Fruit fly (Drosophila melanogaster) whole organism, embryonic: Measurements from ENCODE around the gene COX6B.

ENCODE experiments used
- Abd-B ChIP-seq: fragments of 200-800 bp; sonication (Bioruptor generic); optimal IDR thresholded peaks from 2 replicates; lab custom pipeline; 2018; ENCODE audit warnings: missing biosample characterization, mild to moderate bottlenecking, missing genetic modification characterization, moderate library complexity
- Bteb2 ChIP-seq: fragments of 200-800 bp; sonication (Bioruptor generic); optimal IDR thresholded peaks from 2 replicates; lab custom pipeline; 2016; ENCODE audit warnings: missing biosample characterization, missing genetic modification characterization
- CG1024 ChIP-seq: fragments of 200-800 bp; sonication (Bioruptor generic); IDR thresholded peaks from 2 replicates; pipeline ENCODE4 v1.3.6; 2022; ENCODE audit warnings: missing biosample characterization, missing genetic modification characterization
- CG10267 ChIP-seq: fragments of 200-800 bp; sonication (Bioruptor generic); optimal IDR thresholded peaks from 2 replicates; lab custom pipeline; 2018; ENCODE audit warnings: missing biosample characterization, mild to moderate bottlenecking, missing genetic modification characterization, moderate library complexity
- CG10979 ChIP-seq: fragments of 200-800 bp; sonication (Bioruptor generic); optimal IDR thresholded peaks from 2 replicates; lab custom pipeline; 2018; ENCODE audit warnings: missing biosample characterization, mild to moderate bottlenecking, missing genetic modification characterization, moderate library complexity
- CG12155 ChIP-seq: fragments of 200-800 bp; sonication (Bioruptor generic); optimal IDR thresholded peaks from 3 replicates; lab custom pipeline; 2016; ENCODE audit warnings: missing biosample characterization, missing genetic modification characterization
- CG12942 ChIP-seq: fragments of 200-800 bp; sonication (Bioruptor generic); optimal IDR thresholded peaks from 3 replicates; lab custom pipeline; 2016; ENCODE audit warnings: missing biosample characterization, missing genetic modification characterization
- CG13287 ChIP-seq: fragments of 200-800 bp; sonication (Bioruptor generic); IDR thresholded peaks from 2 replicates; pipeline ENCODE4 v1.3.6; 2022; ENCODE audit warnings: missing biosample characterization, missing genetic modification characterization; ENCODE audit not compliant: partially characterized antibody
- CG13424 ChIP-seq: fragments of 200-800 bp; sonication (Bioruptor generic); optimal IDR thresholded peaks from 2 replicates; lab custom pipeline; 2019; ENCODE audit warnings: missing biosample characterization, mild to moderate bottlenecking, missing genetic modification characterization, moderate library complexity
- CG13624 ChIP-seq: fragments of 200-800 bp; sonication (Bioruptor generic); optimal IDR thresholded peaks from 2 replicates; lab custom pipeline; 2016; ENCODE audit warnings: missing biosample characterization, missing genetic modification characterization
- CG13775 ChIP-seq: fragments of 200-800 bp; sonication (Bioruptor generic); optimal IDR thresholded peaks from 3 replicates; lab custom pipeline; 2017; ENCODE audit warnings: missing biosample characterization, mild to moderate bottlenecking, missing genetic modification characterization
- CG17359 ChIP-seq: fragments of 200-800 bp; sonication (Bioruptor generic); optimal IDR thresholded peaks from 3 replicates; lab custom pipeline; 2018; ENCODE audit warnings: missing biosample characterization, mild to moderate bottlenecking, missing genetic modification characterization, moderate library complexity
- CG17912 ChIP-seq: fragments of 200-800 bp; sonication (Bioruptor generic); optimal IDR thresholded peaks from 2 replicates; lab custom pipeline; 2018; ENCODE audit warnings: missing biosample characterization, mild to moderate bottlenecking, missing genetic modification characterization
- CG18262 ChIP-seq: fragments of 200-800 bp; optimal IDR thresholded peaks from 3 replicates; lab custom pipeline; 2019; ENCODE audit warnings: missing biosample characterization, mild to moderate bottlenecking, missing genetic modification characterization, moderate library complexity
- CG2120 ChIP-seq: fragments of 200-800 bp; sonication (Bioruptor generic); optimal IDR thresholded peaks from 3 replicates; lab custom pipeline; 2016; ENCODE audit warnings: missing biosample characterization, missing genetic modification characterization
- CG2199 ChIP-seq: fragments of 200-800 bp; sonication (Bioruptor generic); IDR thresholded peaks from 3 replicates; pipeline ENCODE4 v1.3.6; 2022; ENCODE audit warnings: missing biosample characterization, missing genetic modification characterization
- CG2712 ChIP-seq: fragments of 200-800 bp; optimal IDR thresholded peaks from 3 replicates; lab custom pipeline; 2019; ENCODE audit warnings: missing biosample characterization, mild to moderate bottlenecking, missing genetic modification characterization, moderate library complexity
- CG3281 ChIP-seq: fragments of 200-800 bp; sonication (Bioruptor generic); optimal IDR thresholded peaks from 3 replicates; lab custom pipeline; 2017; ENCODE audit warnings: missing biosample characterization, mild to moderate bottlenecking, missing genetic modification characterization
- CG4404 ChIP-seq: fragments of 200-800 bp; sonication (Bioruptor generic); IDR thresholded peaks from 2 replicates; pipeline ENCODE4 v1.3.6; 2022; ENCODE audit warnings: missing biosample characterization, missing genetic modification characterization
- CG4820 ChIP-seq: fragments of 200-800 bp; sonication (Bioruptor generic); optimal IDR thresholded peaks from 3 replicates; lab custom pipeline; 2016; ENCODE audit warnings: missing biosample characterization, missing genetic modification characterization
- CG4854 ChIP-seq: fragments of 200-800 bp; sonication (Bioruptor generic); optimal IDR thresholded peaks from 2 replicates; lab custom pipeline; 2016; ENCODE audit warnings: missing biosample characterization, missing genetic modification characterization, inconsistent platforms
- CG6689 ChIP-seq: fragments of 200-800 bp; sonication (Bioruptor generic); IDR thresholded peaks from 2 replicates; pipeline ENCODE4 v1.3.6; 2022; ENCODE audit warnings: missing biosample characterization, missing genetic modification characterization
- Chrac-16 ChIP-seq: fragments of 200-800 bp; sonication (Bioruptor generic); optimal IDR thresholded peaks from 3 replicates; lab custom pipeline; 2016; ENCODE audit warnings: missing biosample characterization, missing genetic modification characterization
- CkIIα-i1 ChIP-seq: fragments of 200-800 bp; sonication (Bioruptor generic); IDR thresholded peaks from 2 replicates; pipeline ENCODE4 v1.3.6; 2022; ENCODE audit warnings: missing biosample characterization, missing genetic modification characterization
- Eip74EF ChIP-seq, 2 experiments: fragments of 200-800 bp in 1 of 2; fragments of >200 bp in 1 of 2; sonication (Bioruptor generic) in 1 of 2; optimal IDR thresholded peaks; 2 replicates each; lab custom pipeline; 2017 to 2019; ENCODE audit warnings: missing biosample characterization in 2 of 2, missing genetic modification characterization in 2 of 2, mild to moderate bottlenecking in 1 of 2, moderate library complexity in 1 of 2
- Fer2 ChIP-seq: fragments of 200-800 bp; sonication (Bioruptor generic); optimal IDR thresholded peaks from 2 replicates; lab custom pipeline; 2018; ENCODE audit warnings: missing biosample characterization, mild to moderate bottlenecking, missing genetic modification characterization, moderate library complexity
- Gug ChIP-seq: fragments of 200-800 bp; sonication (Bioruptor generic); IDR thresholded peaks from 4 replicates; pipeline ENCODE4 v1.3.6; 2022; ENCODE audit warnings: missing biosample characterization, missing genetic modification characterization
- HLH4C ChIP-seq: fragments of 200-800 bp; sonication (Bioruptor generic); IDR thresholded peaks from 3 replicates; pipeline ENCODE4 v1.3.6; 2022; ENCODE audit warnings: missing biosample characterization, missing genetic modification characterization; ENCODE audit not compliant: partially characterized antibody
- Mes4 ChIP-seq: fragments of 200-800 bp; sonication (Bioruptor generic); optimal IDR thresholded peaks from 2 replicates; lab custom pipeline; 2016; ENCODE audit warnings: missing biosample characterization, missing genetic modification characterization
- Rfx ChIP-seq: fragments of 200-800 bp; sonication (Bioruptor generic); IDR thresholded peaks from 2 replicates; pipeline ENCODE4 v1.3.6; 2022; ENCODE audit warnings: missing biosample characterization, missing genetic modification characterization
- ara ChIP-seq: fragments of 200-800 bp; sonication (Bioruptor generic); IDR thresholded peaks from 2 replicates; pipeline ENCODE4 v1.3.6; 2022; ENCODE audit warnings: missing biosample characterization, missing genetic modification characterization
- cad ChIP-seq: fragments of >200 bp; optimal IDR thresholded peaks from 2 replicates; lab custom pipeline; 2017; ENCODE audit warnings: missing biosample characterization, missing genetic modification characterization
- dati ChIP-seq: fragments of 200-800 bp; sonication (Bioruptor generic); IDR thresholded peaks from 2 replicates; pipeline ENCODE4 v1.3.6; 2022; ENCODE audit warnings: missing biosample characterization, missing genetic modification characterization
- dmrt11E ChIP-seq: fragments of 200-800 bp; sonication (Bioruptor generic); optimal IDR thresholded peaks from 3 replicates; lab custom pipeline; 2018; ENCODE audit warnings: missing biosample characterization, mild to moderate bottlenecking, missing genetic modification characterization, moderate library complexity
- gce ChIP-seq: fragments of 200-800 bp; sonication (Bioruptor generic); IDR thresholded peaks from 3 replicates; pipeline ENCODE4 v1.3.6; 2022; ENCODE audit warnings: missing biosample characterization, missing genetic modification characterization
- gcm2 ChIP-seq: fragments of 200-800 bp; sonication (Bioruptor generic); optimal IDR thresholded peaks from 2 replicates; lab custom pipeline; 2016; ENCODE audit warnings: missing biosample characterization, missing genetic modification characterization
- gem ChIP-seq: fragments of 200-800 bp; sonication (Bioruptor generic); optimal IDR thresholded peaks from 2 replicates; lab custom pipeline; 2019; ENCODE audit warnings: missing biosample characterization, mild to moderate bottlenecking, missing genetic modification characterization, moderate library complexity
- gsb-n ChIP-seq: fragments of 200-800 bp; sonication (Bioruptor generic); optimal IDR thresholded peaks from 3 replicates; lab custom pipeline; 2018; ENCODE audit warnings: missing biosample characterization, mild to moderate bottlenecking, missing genetic modification characterization
- ken ChIP-seq: fragments of 200-800 bp; sonication (Bioruptor generic); IDR thresholded peaks from 3 replicates; pipeline ENCODE4 v1.3.6; 2022; ENCODE audit warnings: missing biosample characterization, missing genetic modification characterization
- lola ChIP-seq, 3 experiments: fragments of >200 bp in 2 of 3; fragments of 200-800 bp in 1 of 3; sonication (Bioruptor generic) in 1 of 3; optimal IDR thresholded peaks; 2 replicates each; lab custom pipeline; 2017 to 2019; ENCODE audit warnings: missing biosample characterization in 3 of 3, missing genetic modification characterization in 3 of 3, mild to moderate bottlenecking in 1 of 3, moderate library complexity in 1 of 3
- nmo ChIP-seq: fragments of 200-800 bp; sonication (Bioruptor generic); optimal IDR thresholded peaks from 2 replicates; lab custom pipeline; 2018; ENCODE audit warnings: missing biosample characterization, mild to moderate bottlenecking, missing genetic modification characterization, moderate library complexity
- oc ChIP-seq: fragments of 200-800 bp; sonication (Bioruptor generic); optimal IDR thresholded peaks from 2 replicates; lab custom pipeline; 2018; ENCODE audit warnings: missing biosample characterization, mild to moderate bottlenecking, missing genetic modification characterization, moderate library complexity
- sna ChIP-seq: fragments of 200-800 bp; sonication (Bioruptor generic); IDR thresholded peaks from 2 replicates; pipeline ENCODE4 v1.3.6; 2022; ENCODE audit warnings: missing biosample characterization, missing genetic modification characterization; ENCODE audit not compliant: partially characterized antibody
- stc ChIP-seq: fragments of 200-800 bp; sonication (Bioruptor generic); IDR thresholded peaks from 2 replicates; pipeline ENCODE4 v1.3.6; 2022; ENCODE audit warnings: missing biosample characterization, missing genetic modification characterization
- toy ChIP-seq: fragments of 200-800 bp; sonication (Bioruptor generic); IDR thresholded peaks from 2 replicates; pipeline ENCODE4 v1.3.6; 2022; ENCODE audit warnings: missing biosample characterization, missing genetic modification characterization
- trem ChIP-seq: fragments of 200-800 bp; optimal IDR thresholded peaks from 3 replicates; lab custom pipeline; 2019; ENCODE audit warnings: missing biosample characterization, mild to moderate bottlenecking, missing genetic modification characterization, moderate library complexity
- zen ChIP-seq: fragments of 200-800 bp; sonication (Bioruptor generic); optimal IDR thresholded peaks from 3 replicates; lab custom pipeline; 2018; ENCODE audit warnings: missing biosample characterization, mild to moderate bottlenecking, missing genetic modification characterization, moderate library complexity

Gene COX6B

DNA sequence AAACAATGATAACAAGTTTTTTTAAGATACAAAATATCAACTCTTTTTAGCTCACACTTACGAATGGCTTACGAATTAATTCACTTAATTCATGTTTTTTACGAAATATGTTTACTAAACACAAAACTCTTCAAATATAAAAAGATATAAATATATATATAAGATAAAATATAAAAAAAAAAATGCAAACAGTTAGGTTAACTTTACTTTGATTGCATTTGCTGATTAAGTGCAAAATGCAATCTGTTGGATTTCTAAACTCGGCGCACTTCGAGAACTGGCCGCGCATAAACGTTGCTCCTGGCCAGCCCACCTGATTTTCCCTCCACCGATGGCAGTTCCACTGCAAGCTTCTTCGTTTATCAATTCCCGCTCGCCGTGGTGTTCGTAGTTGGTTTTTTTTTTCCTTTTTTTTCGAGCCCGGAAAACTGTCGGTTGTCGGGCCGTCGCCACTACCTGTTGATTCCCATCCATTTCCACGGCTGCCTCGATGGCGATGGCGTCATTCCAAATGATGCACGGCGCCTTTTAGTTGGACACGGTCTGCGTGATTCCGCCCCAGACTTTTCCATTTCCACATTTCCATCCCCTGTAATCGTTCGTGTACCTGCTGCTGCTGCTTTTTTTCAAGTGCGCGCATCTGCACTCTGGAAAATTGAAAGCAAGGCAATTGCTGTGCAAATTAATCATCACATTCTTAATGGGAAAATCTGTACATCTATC is 21.5 kb upstream of the COX6B start (continued):
- no peak for TF ChIP-seq sna (GFP tag; lab: Robert Waterston, UW)
- TF ChIP-seq nmo (GFP tag; lab: Kevin White, UChicago), result no peak
- TF ChIP-seq HLH4C (GFP tag; lab: Robert Waterston, UW), result no peak
- TF ChIP-seq cad (GFP tag; lab: Kevin White, UChicago), result no peak
- no peak for TF ChIP-seq CkIIα-i1 (GFP tag; lab: Robert Waterston, UW)
- TF ChIP-seq toy (GFP tag; lab: Robert Waterston, UW), result no peak
- TF ChIP-seq CG3281 (GFP tag; lab: Kevin White, UChicago), result no peak
- TF ChIP-seq CG17359 (tag; lab: Kevin White, UChicago), result no peak
- peak; percentile 22 for TF ChIP-seq trem (tag; lab: Kevin White, UChicago)
- no peak for TF ChIP-seq CG12942 (GFP tag; lab: Kevin White, UChicago)
- TF ChIP-seq gce (GFP tag; lab: Robert Waterston, UW), result no peak
- TF ChIP-seq ken (GFP tag; lab: Robert Waterston, UW), result 0 out of 3 replicates have a peak, but pooled peaks have one; percentile 10
- TF ChIP-seq CG13424 (tag; lab: Kevin White, UChicago), result peak; percentile 1
- TF ChIP-seq Fer2 (tag; lab: Kevin White, UChicago), result no peak
- no peak for TF ChIP-seq CG1024 (GFP tag; lab: Robert Waterston, UW)
- no peak for TF ChIP-seq CG2120 (GFP tag; lab: Kevin White, UChicago)
- TF ChIP-seq gsb-n, result peak; percentile 13
- no peak for TF ChIP-seq Gug (GFP tag; lab: Robert Waterston, UW)
- TF ChIP-seq CG10979 (tag; lab: Kevin White, UChicago), result peak; percentile 62
- TF ChIP-seq CG4854 (GFP tag; lab: Kevin White, UChicago), result no peak
- no peak for TF ChIP-seq Bteb2 (GFP tag; lab: Kevin White, UChicago)
- TF ChIP-seq dati (GFP tag; lab: Robert Waterston, UW), result no peak
- TF ChIP-seq Eip74EF (GFP tag; optimal IDR thresholded peaks at IDR 0.05; lab: Kevin White, UChicago), result no peak
- no peak for TF ChIP-seq Mes4 (GFP tag; lab: Kevin White, UChicago)
- TF ChIP-seq Rfx, result no peak
- TF ChIP-seq CG13775 (GFP tag; lab: Kevin White, UChicago), result peak; percentile 15
- no peak for TF ChIP-seq gcm2
- TF ChIP-seq CG18262 (tag; lab: Kevin White, UChicago), result peak; percentile 34
- no peak for TF ChIP-seq CG12155 (GFP tag; lab: Kevin White, UChicago)
- TF ChIP-seq ara (GFP tag; lab: Robert Waterston, UW), result no peak
- peak; percentile 97 for TF ChIP-seq CG4820 (GFP tag; lab: Kevin White, UChicago)
- no peak for TF ChIP-seq CG17912 (GFP tag; lab: Kevin White, UChicago)
- peak; percentile 25; the same call in 1 of the 2 replicates for TF ChIP-seq CG6689 (GFP tag; lab: Robert Waterston, UW)
- TF ChIP-seq, all 482 proteins: peak for 35

DNA sequence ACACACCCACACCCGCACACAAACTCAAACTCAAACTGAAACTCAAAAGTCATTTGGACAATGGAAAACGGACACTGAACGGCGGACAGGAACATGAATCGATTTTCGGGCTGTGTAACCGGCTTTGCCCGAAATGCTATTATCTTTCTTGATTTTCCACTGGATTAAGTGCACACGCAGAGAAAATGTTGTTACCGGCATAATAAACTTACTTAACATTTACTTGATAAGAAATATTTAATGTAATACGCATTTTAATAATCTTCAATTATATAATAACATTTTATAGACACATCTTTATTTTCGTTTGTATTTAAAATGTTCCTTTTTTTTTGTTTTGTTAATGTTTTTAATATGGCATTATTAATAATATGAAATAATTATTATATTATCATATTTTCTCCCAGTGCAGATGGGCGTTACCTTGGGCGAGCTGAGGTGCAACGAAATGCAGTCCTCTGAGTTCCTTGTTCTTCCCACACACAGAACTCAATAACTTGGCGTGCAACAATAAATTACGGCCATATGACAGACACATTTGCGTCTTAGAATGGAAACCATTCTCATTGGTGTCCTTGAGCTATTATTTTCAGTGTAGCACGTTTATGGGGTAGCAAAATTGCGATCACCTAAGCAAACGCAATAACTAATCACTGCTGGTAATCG is 20.8 kb upstream of the COX6B start, which contains the start of gene CG12702:
Gene CG12702 (minus strand): TSS at position 51 of the 666 bp plus-strand sequence.
- TF ChIP-seq lola (GFP tag; optimal IDR thresholded peaks at IDR 0.05; lab: Kevin White, UChicago) (peak in 1 of 3 experiments; percentile 37), CG2199 (0 out of 3 replicates have a peak, but pooled peaks have one; percentile 50), CG13287 (GFP tag; lab: Robert Waterston, UW) (no peak), gce (GFP tag; lab: Robert Waterston, UW) (no peak), gem (peak; percentile 49), CG10267 (tag; lab: Kevin White, UChicago) (peak; percentile 5), oc (tag; lab: Kevin White, UChicago) (peak; percentile 46), Chrac-16 (GFP tag; lab: Kevin White, UChicago) (peak; percentile 2), CG13624 (GFP tag; lab: Kevin White, UChicago) (no peak), CG4404 (0 out of 2 replicates have a peak, but pooled peaks have one; percentile 32), dmrt11E (peak; percentile 68), Abd-B (GFP tag; lab: Kevin White, UChicago) (no peak), zen (tag; lab: Kevin White, UChicago) (peak; percentile 72), CG10979 (tag; lab: Kevin White, UChicago) (peak; percentile 14), stc (GFP tag; lab: Robert Waterston, UW) (no peak), CG2712 (tag; lab: Kevin White, UChicago) (peak; percentile 34)
